Worm (Caenorhabditis elegans) whole organism, late embryonic: ENCODE measurements around the gene srab-10.

Source experiments
- C38D4.7 ChIP-seq: fragments of 200-800 bp; sonication (Bioruptor generic); optimal IDR thresholded peaks from 2 replicates; lab custom pipeline; 2018; ENCODE audit warnings: mild to moderate bottlenecking, missing genetic modification characterization, moderate library complexity, missing compliant biosample characterization
- F13H6.1 ChIP-seq: sonication (generic microtip); optimal IDR thresholded peaks from 2 replicates; lab custom pipeline; 2016; ENCODE audit warnings: missing genetic modification characterization, missing compliant biosample characterization
- ahr-1 ChIP-seq: sonication (generic microtip); optimal IDR thresholded peaks from 2 replicates; lab custom pipeline; 2016; ENCODE audit warnings: missing genetic modification characterization, missing compliant biosample characterization
- ceh-18 ChIP-seq: sonication (generic microtip); optimal IDR thresholded peaks from 2 replicates; lab custom pipeline; 2016; ENCODE audit warnings: missing genetic modification characterization, missing compliant biosample characterization
- ceh-19 ChIP-seq: fragments of 200-800 bp; sonication (Bioruptor generic); optimal IDR thresholded peaks from 2 replicates; lab custom pipeline; 2018; ENCODE audit warnings: mild to moderate bottlenecking, missing genetic modification characterization, missing compliant biosample characterization
- ceh-24 ChIP-seq: sonication (generic microtip); optimal IDR thresholded peaks from 2 replicates; lab custom pipeline; 2016; ENCODE audit warnings: mild to moderate bottlenecking, missing genetic modification characterization, missing compliant biosample characterization
- ceh-30 ChIP-seq: fragments of 150-350 bp; optimal IDR thresholded peaks from 2 replicates; lab custom pipeline; 2014; ENCODE audit warnings: missing biosample characterization, missing genetic modification characterization
- ceh-31 ChIP-seq: sonication (generic microtip); optimal IDR thresholded peaks from 2 replicates; lab custom pipeline; 2016; ENCODE audit warnings: missing genetic modification characterization, missing compliant biosample characterization
- ceh-45 ChIP-seq: fragments of 200-800 bp; sonication (Bioruptor generic); IDR thresholded peaks from 2 replicates; pipeline ENCODE4 v1.3.6; 2022; ENCODE audit warnings: missing genetic modification reagents, missing genetic modification characterization, missing compliant biosample characterization
- ceh-6 ChIP-seq: fragments of 200-800 bp; sonication (Bioruptor generic); optimal IDR thresholded peaks from 2 replicates; lab custom pipeline; 2018; ENCODE audit warnings: mild to moderate bottlenecking, missing genetic modification characterization, missing compliant biosample characterization
- ceh-9 ChIP-seq: sonication (generic microtip); optimal IDR thresholded peaks from 2 replicates; lab custom pipeline; 2016; ENCODE audit warnings: mild to moderate bottlenecking, missing genetic modification characterization, inconsistent platforms, missing compliant biosample characterization
- dmd-4 ChIP-seq: sonication (generic microtip); optimal IDR thresholded peaks from 2 replicates; lab custom pipeline; 2016; ENCODE audit warnings: borderline replicate concordance, missing genetic modification characterization, missing compliant biosample characterization
- dve-1 ChIP-seq: sonication (generic microtip); optimal IDR thresholded peaks from 2 replicates; lab custom pipeline; 2017; ENCODE audit warnings: antibody characterized with exemption, mild to moderate bottlenecking, missing genetic modification characterization, missing compliant biosample characterization
- elt-2 ChIP-seq: sonication (generic microtip); optimal IDR thresholded peaks from 2 replicates; lab custom pipeline; 2016; ENCODE audit warnings: missing genetic modification reagents, missing genetic modification characterization, missing compliant biosample characterization
- ets-4 ChIP-seq: sonication (generic microtip); optimal IDR thresholded peaks from 2 replicates; lab custom pipeline; 2016; ENCODE audit warnings: missing genetic modification characterization, missing compliant biosample characterization
- fax-1 ChIP-seq: sonication (generic microtip); optimal IDR thresholded peaks from 2 replicates; lab custom pipeline; 2016; ENCODE audit warnings: missing genotype, missing genetic modification characterization, missing compliant biosample characterization
- hlh-13 ChIP-seq: fragments of 200-800 bp; sonication (Bioruptor generic); optimal IDR thresholded peaks from 2 replicates; lab custom pipeline; 2018; ENCODE audit warnings: mild to moderate bottlenecking, missing genetic modification characterization, missing compliant biosample characterization
- hlh-15 ChIP-seq: sonication (generic microtip); optimal IDR thresholded peaks from 2 replicates; lab custom pipeline; 2016; ENCODE audit warnings: missing genetic modification characterization, missing compliant biosample characterization
- lim-6 ChIP-seq: sonication (generic microtip); optimal IDR thresholded peaks from 2 replicates; lab custom pipeline; 2016; ENCODE audit warnings: missing genetic modification characterization, missing compliant biosample characterization
- nfya-1 ChIP-seq: sonication (generic microtip); optimal IDR thresholded peaks from 2 replicates; lab custom pipeline; 2017; ENCODE audit warnings: missing genetic modification characterization, mild to moderate bottlenecking, missing compliant biosample characterization, antibody characterized with exemption, moderate library complexity
- pag-3 ChIP-seq: sonication (generic microtip); optimal IDR thresholded peaks from 2 replicates; lab custom pipeline; 2016; ENCODE audit warnings: missing compliant biosample characterization, missing genetic modification characterization, borderline replicate concordance
- pat-9 ChIP-seq: fragments of 200-800 bp; sonication (Bioruptor generic); optimal IDR thresholded peaks from 2 replicates; lab custom pipeline; 2018; ENCODE audit warnings: mild to moderate bottlenecking, missing genetic modification characterization, moderate library complexity, missing compliant biosample characterization
- pax-1 ChIP-seq: fragments of 150-350 bp; optimal IDR thresholded peaks from 2 replicates; lab custom pipeline; 2014; ENCODE audit warnings: missing biosample characterization, missing genetic modification characterization
- pha-2 ChIP-seq: sonication (generic microtip); optimal IDR thresholded peaks from 2 replicates; lab custom pipeline; 2017; ENCODE audit warnings: mild to moderate bottlenecking, missing genetic modification characterization, missing compliant biosample characterization
- pha-4 ChIP-seq: fragments of 150-350 bp; optimal IDR thresholded peaks from 2 replicates; lab custom pipeline; 2018; ENCODE audit warnings: missing biosample characterization, missing genetic modification reagents, missing genetic modification characterization
- pqm-1 ChIP-seq: sonication (generic microtip); optimal IDR thresholded peaks from 2 replicates; lab custom pipeline; 2016; ENCODE audit warnings: missing genetic modification characterization, missing compliant biosample characterization
- pros-1 ChIP-seq: fragments of 150-350 bp; optimal IDR thresholded peaks from 2 replicates; lab custom pipeline; 2014; ENCODE audit warnings: missing biosample characterization, missing genetic modification reagents, missing genetic modification characterization
- sox-2 ChIP-seq: fragments of 200-800 bp; sonication (Bioruptor generic); IDR thresholded peaks from 2 replicates; pipeline ENCODE4 v1.3.6; 2022; ENCODE audit warnings: missing genetic modification reagents, missing genetic modification characterization, missing compliant biosample characterization
- sox-4 ChIP-seq: sonication (generic microtip); optimal IDR thresholded peaks from 2 replicates; lab custom pipeline; 2017; ENCODE audit warnings: mild to moderate bottlenecking, missing genetic modification characterization, inconsistent platforms, missing compliant biosample characterization
- syd-9 ChIP-seq: sonication (generic microtip); optimal IDR thresholded peaks from 2 replicates; lab custom pipeline; 2016; ENCODE audit warnings: mild to moderate bottlenecking, missing genetic modification characterization, moderate library complexity, missing compliant biosample characterization
- tbx-2 ChIP-seq: sonication (generic microtip); optimal IDR thresholded peaks from 2 replicates; lab custom pipeline; 2016; ENCODE audit warnings: missing genetic modification characterization, missing compliant biosample characterization
- tbx-7 ChIP-seq: sonication (generic microtip); optimal IDR thresholded peaks from 2 replicates; lab custom pipeline; 2016; ENCODE audit warnings: missing genotype, missing genetic modification characterization, missing compliant biosample characterization
- ttx-3 ChIP-seq: sonication (generic microtip); optimal IDR thresholded peaks from 2 replicates; lab custom pipeline; 2016; ENCODE audit warnings: missing genetic modification reagents, missing genetic modification characterization, missing compliant biosample characterization
- unc-42 ChIP-seq: sonication (generic microtip); optimal IDR thresholded peaks from 2 replicates; lab custom pipeline; 2016; ENCODE audit warnings: missing genotype, missing genetic modification characterization, missing compliant biosample characterization
- unc-55 ChIP-seq: sonication (generic microtip); optimal IDR thresholded peaks from 2 replicates; lab custom pipeline; 2017; ENCODE audit warnings: missing biosample characterization, missing genetic modification reagents, missing genetic modification characterization
- unc-86 ChIP-seq: sonication (generic microtip); optimal IDR thresholded peaks from 2 replicates; lab custom pipeline; 2016; ENCODE audit warnings: missing genetic modification characterization, missing compliant biosample characterization
- zip-5 ChIP-seq: sonication (generic microtip); optimal IDR thresholded peaks from 2 replicates; lab custom pipeline; 2016; ENCODE audit warnings: missing genetic modification characterization, missing compliant biosample characterization

Gene srab-10

ce11 chrV:3165438-3165837, 21.0 kb upstream of the srab-10 start, which contains the start of gene C36C5.14:
TSS of gene C36C5.14 (minus strand) at chrV:3165538.
- TF ChIP-seq ceh-30 (tag; lab: Kevin White, UChicago) = no peak
- no peak for TF ChIP-seq dve-1 (tag; lab: Kevin White, UChicago)
- TF ChIP-seq ceh-31 (tag; lab: Kevin White, UChicago) = no peak
- TF ChIP-seq ttx-3 (tag; lab: Kevin White, UChicago) = no peak
- no peak for TF ChIP-seq nfya-1 (tag; lab: Kevin White, UChicago)
- no peak for TF ChIP-seq unc-42 (tag; lab: Kevin White, UChicago)
- no peak for TF ChIP-seq ceh-9 (tag; lab: Kevin White, UChicago)
- no peak for TF ChIP-seq dmd-4 (tag; lab: Kevin White, UChicago)
- TF ChIP-seq F13H6.1 (tag; lab: Kevin White, UChicago) = no peak
- TF ChIP-seq pax-1 (tag; lab: Kevin White, UChicago) = no peak
- no peak for TF ChIP-seq pqm-1 (tag; lab: Kevin White, UChicago)
- TF ChIP-seq ceh-6 (GFP tag; lab: Kevin White, UChicago) = no peak
- TF ChIP-seq elt-2 (tag; lab: Kevin White, UChicago) = no peak
- no peak for TF ChIP-seq syd-9

ce11 chrV:3163143-3163542, 18.7 kb upstream of the srab-10 start:
- TF ChIP-seq unc-55 (GFP tag; lab: Kevin White, UChicago) (no peak), ceh-18 (tag; lab: Kevin White, UChicago) (no peak), lim-6 (tag; lab: Kevin White, UChicago) (no peak), sox-2 (no peak), pax-1 (tag; lab: Kevin White, UChicago) (no peak), ceh-45 (GFP tag; lab: Robert Waterston, UW) (no peak)
- TF ChIP-seq, all 69 proteins: peak for 0

DNA sequence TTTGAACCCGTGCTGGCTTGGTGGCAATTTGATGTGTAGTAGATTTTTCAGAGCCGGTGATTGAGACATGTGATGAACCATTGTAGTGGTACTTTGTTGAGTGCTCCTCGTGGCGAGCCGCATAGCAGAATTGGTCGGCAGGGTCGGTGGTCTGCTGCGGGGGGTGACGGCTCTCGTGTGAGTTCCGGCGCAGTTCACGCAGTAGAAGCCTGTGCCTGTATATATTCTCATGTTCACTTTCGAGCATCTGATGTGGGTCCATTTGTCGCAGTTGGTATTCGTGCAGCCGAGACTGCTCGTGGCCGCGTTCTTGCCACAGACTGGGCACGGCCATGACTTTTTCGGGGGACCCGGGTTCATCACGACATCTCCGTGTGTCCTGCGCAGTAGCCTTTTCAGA, 17.9 kb upstream of the srab-10 start:
- TF ChIP-seq hlh-13 (GFP tag; lab: Kevin White, UChicago) (no peak), hlh-15 (no peak), elt-2 (tag; lab: Kevin White, UChicago) (no peak), nfya-1 (tag; lab: Kevin White, UChicago) (no peak)

DNA sequence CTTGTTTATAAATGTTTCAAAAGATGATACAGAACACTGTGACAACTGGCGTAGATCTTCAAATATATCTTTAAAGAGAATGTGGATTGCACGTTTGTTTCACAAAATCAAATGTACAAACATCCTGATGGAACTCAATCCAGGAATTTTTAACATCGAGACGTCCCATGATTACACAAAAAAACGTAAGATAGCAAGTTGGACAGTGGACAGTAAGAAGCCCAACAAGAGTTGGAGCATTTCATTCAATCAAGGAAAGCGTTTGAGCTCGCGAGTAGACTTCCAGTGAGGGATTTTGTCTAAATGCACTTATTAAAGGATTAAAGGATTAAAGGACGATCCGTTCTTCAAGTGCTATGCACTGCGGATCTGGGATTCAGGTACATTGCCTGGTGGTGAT, 14.9 kb upstream of the srab-10 start, which contains the start of gene C36C5.12:
C36C5.12 (minus strand) TSS at position 101 of the 400 bp plus-strand sequence.
- TF ChIP-seq unc-55 (GFP tag; lab: Kevin White, UChicago) = no peak
- no peak for TF ChIP-seq ceh-24 (tag; lab: Kevin White, UChicago)
- no peak for TF ChIP-seq tbx-7
- TF ChIP-seq sox-4 (tag; lab: Kevin White, UChicago) = no peak
- no peak for TF ChIP-seq pat-9 (tag; lab: Kevin White, UChicago)
- no peak for TF ChIP-seq tbx-2 (tag; lab: Kevin White, UChicago)
- no peak for TF ChIP-seq elt-2 (tag; lab: Kevin White, UChicago)

- no peak for TF ChIP-seq unc-55 (GFP tag; lab: Kevin White, UChicago)
These were observed 14.0 kb upstream of the srab-10 start for ce11 chrV:3158379-3158778.

- TF ChIP-seq pros-1 (tag; lab: Kevin White, UChicago) (no peak), unc-86 (tag; lab: Kevin White, UChicago) (no peak), ceh-6 (GFP tag; lab: Kevin White, UChicago) (no peak), ceh-30 (tag; lab: Kevin White, UChicago) (no peak), ceh-9 (tag; lab: Kevin White, UChicago) (no peak)
These were observed 12.4 kb upstream of the srab-10 start, which contains the start of gene exh-1 for ce11 chrV:3156786-3157185. TSS of gene exh-1 (plus strand) at chrV:3157086.

- TF ChIP-seq ceh-6 (GFP tag; lab: Kevin White, UChicago) = no peak
- no peak for TF ChIP-seq pha-4 (tag; lab: Kevin White, UChicago)
- no peak for TF ChIP-seq ceh-31 (tag; lab: Kevin White, UChicago)
- no peak for TF ChIP-seq lim-6 (tag; lab: Kevin White, UChicago)
- TF ChIP-seq sox-2 = no peak
- TF ChIP-seq zip-5 = no peak
- no peak for TF ChIP-seq ceh-45 (GFP tag; lab: Robert Waterston, UW)
- TF ChIP-seq ceh-18 (tag; lab: Kevin White, UChicago) = no peak
- no peak for TF ChIP-seq fax-1 (tag; lab: Kevin White, UChicago)
- TF ChIP-seq ets-4 (tag; lab: Kevin White, UChicago) = no peak
- no peak for TF ChIP-seq syd-9
- no peak for TF ChIP-seq nfya-1 (tag; lab: Kevin White, UChicago)
- TF ChIP-seq pha-2 (tag; lab: Kevin White, UChicago) = no peak
- no peak for TF ChIP-seq ceh-9 (tag; lab: Kevin White, UChicago)
- no peak for TF ChIP-seq ceh-24 (tag; lab: Kevin White, UChicago)
- no peak for TF ChIP-seq ceh-19 (GFP tag; lab: Kevin White, UChicago)
- no peak for TF ChIP-seq C38D4.7
- TF ChIP-seq pag-3 (tag; lab: Kevin White, UChicago) = no peak
- no peak for TF ChIP-seq ahr-1 (tag; lab: Kevin White, UChicago)
These were observed 10.7 kb upstream of the srab-10 start, which contains the start of gene srab-7 for ce11 chrV:3155072-3155471. TSS of gene srab-7 (minus strand) at chrV:3155172.
